Fruit fly (Drosophila melanogaster): Measurements from ENCODE around the gene Bcat.
A peak's percentile ranks its signal among the peaks of the same experiment; 100 is the strongest.

Gene Bcat

dm6 chrX:13396378-13397099 lies at the start of gene Bcat:
Bcat (plus strand) TSS chrX:13396899.
- TF ChIP-seq CG17801 (GFP tag; optimal IDR thresholded peaks at IDR 0.05; ENCODE audit: partially characterized antibody) = peak; percentile 76

DNA sequence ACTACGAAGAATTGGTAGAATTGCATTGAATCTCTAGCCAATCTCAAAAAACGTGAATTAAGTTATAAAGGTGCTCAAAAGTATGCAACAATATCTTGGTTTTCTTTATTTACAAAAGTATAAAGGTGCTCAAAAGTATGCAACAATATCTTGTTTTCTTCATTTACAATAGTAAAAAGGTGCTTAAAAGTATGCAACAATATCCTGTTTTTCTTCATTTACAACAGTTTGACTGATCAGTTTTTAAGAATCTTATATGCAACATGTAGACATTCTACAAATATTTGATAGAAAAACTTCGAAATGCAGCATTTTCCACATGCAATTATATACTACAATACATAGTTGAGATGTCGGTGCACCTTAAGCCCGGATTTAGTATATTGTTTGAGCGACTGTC lies 49.7 kb upstream of the Bcat start:
- no peak for TF ChIP-seq CG17801 (GFP tag; optimal IDR thresholded peaks at IDR 0.05; ENCODE audit: partially characterized antibody)

- no peak for TF ChIP-seq CG17801 (GFP tag; optimal IDR thresholded peaks at IDR 0.05; ENCODE audit: partially characterized antibody)
Measured at dm6 chrX:13358240-13358799, 38.4 kb upstream of the Bcat start.

DNA sequence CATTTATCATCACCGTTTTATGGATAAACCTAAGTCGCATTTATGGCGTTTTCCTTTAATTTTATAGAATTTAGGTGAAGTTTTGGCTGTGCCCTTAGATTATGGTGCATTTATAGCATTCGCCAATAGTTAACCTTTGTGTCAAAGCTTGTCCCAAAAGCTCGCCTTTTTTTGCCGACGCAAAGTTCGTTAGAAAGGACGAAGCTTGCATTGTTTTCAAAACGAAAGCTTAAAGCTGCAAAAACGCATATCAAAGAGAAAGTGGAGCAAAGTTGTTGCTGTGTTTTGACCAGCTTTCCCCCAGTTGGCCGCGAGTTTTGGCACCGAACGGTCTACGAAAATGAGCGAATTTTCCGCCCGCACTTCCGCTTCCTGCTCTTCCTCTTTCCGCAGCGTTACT lies 37.8 kb upstream of the Bcat start, which contains the start of gene Syt12:
Gene Syt12, plus strand, starts transcription at position 301 of the 400 bp plus-strand sequence.
- no peak for TF ChIP-seq CG17801 (GFP tag; optimal IDR thresholded peaks at IDR 0.05; ENCODE audit: partially characterized antibody)

- no peak for TF ChIP-seq CG17801 (GFP tag; optimal IDR thresholded peaks at IDR 0.05; ENCODE audit: partially characterized antibody)
Measured at dm6 chrX:13368149-13368548, 28.6 kb upstream of the Bcat start, which contains the start of gene dmrt11E. dmrt11E (plus strand) TSS chrX:13368191.

DNA sequence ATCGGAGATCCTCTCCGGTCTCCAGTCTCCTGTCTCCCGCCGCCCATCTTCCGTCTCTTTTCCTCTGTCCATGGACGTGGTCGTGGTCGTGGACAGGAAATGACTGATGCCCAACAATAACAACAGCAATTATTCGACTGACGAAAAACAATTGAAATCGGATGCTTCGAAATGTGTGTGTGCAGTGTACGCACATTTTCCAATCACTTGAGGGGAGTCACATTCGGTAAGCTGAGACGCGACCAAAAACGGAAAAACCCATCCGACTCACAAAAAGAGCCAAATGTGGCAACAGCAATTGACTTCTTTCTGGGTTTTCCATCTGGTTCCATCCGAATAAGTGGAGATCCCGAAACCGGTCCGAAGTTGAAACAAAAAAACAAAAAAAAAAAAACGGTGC lies 27.3 kb upstream of the Bcat start:
- no peak for TF ChIP-seq CG17801 (GFP tag; optimal IDR thresholded peaks at IDR 0.05; ENCODE audit: partially characterized antibody)

- TF ChIP-seq CG17801 (GFP tag; optimal IDR thresholded peaks at IDR 0.05; ENCODE audit: partially characterized antibody) = no peak
Measured at dm6 chrX:13370306-13370705, 26.4 kb upstream of the Bcat start, which contains the start of gene CG1640. CG1640 (plus strand) TSS chrX:13370606.

- TF ChIP-seq CG17801 (GFP tag; optimal IDR thresholded peaks at IDR 0.05; ENCODE audit: partially characterized antibody) = peak; percentile 55
Measured at dm6 chrX:13370826-13371703, 25.6 kb upstream of the Bcat start.

DNA sequence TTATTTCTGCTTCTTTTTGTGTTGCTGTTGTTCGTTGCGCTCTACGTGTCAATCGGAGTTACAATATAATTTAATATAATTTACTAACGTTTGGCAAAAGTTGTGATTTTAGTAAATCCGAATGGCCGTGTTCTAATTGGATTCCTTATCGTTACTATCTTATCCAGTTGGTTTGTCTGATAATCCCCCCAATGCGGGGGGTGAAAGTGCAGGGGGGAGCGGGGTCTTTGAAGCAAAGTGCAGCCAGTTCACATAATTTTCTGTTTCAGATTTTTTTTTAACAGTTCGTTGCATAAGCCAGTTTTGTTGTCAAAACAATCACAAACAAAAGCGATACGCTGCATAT lies 25.0 kb upstream of the Bcat start:
- no peak for TF ChIP-seq CG17801 (GFP tag; optimal IDR thresholded peaks at IDR 0.05; ENCODE audit: partially characterized antibody)

- TF ChIP-seq CG17801 (GFP tag; optimal IDR thresholded peaks at IDR 0.05; ENCODE audit: partially characterized antibody) = no peak
Measured at dm6 chrX:13372512-13372911, 24.2 kb upstream of the Bcat start.

- peak; percentile 48 for TF ChIP-seq CG17801 (GFP tag; optimal IDR thresholded peaks at IDR 0.05; ENCODE audit: partially characterized antibody)
Measured at dm6 chrX:13373239-13374153, 23.2 kb upstream of the Bcat start.

DNA sequence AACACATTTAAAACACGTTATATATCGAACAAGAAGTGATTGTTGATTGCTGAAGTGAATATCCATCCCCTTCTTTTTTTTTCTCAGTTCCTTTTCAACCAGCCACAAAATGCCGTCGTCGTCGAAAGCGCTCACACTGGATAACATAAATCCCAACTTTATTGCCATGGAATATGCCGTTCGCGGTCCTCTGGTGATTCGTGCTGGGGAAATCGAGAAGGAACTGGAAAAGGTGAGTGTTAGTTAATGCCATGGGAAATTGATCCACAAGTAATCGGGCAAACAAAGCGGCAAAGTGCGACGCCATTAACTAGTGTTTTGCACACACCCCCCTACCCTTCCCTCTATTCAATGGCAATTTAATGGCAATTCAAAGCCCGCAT lies 22.6 kb upstream of the Bcat start:
- no peak for TF ChIP-seq CG17801 (GFP tag; optimal IDR thresholded peaks at IDR 0.05; ENCODE audit: partially characterized antibody)

DNA sequence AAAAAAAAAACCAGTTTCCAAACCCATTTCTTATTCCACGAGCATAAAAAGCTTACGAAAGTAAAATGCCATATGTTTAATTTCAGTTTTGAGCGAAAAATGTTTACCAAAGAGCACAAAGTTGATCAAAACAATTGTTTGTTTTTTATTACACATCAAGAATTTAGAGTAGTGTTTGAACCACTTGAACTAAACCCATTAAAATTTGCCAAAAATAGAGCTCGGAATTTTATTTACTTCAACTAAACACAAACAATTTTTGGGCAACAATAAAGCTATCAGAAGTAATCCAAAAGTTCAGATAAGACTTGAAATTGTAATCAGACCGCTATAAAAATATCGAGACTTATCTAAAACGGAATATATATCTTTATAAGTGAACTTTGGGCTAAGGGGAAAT lies 21.7 kb upstream of the Bcat start:
- no peak for TF ChIP-seq CG17801 (GFP tag; optimal IDR thresholded peaks at IDR 0.05; ENCODE audit: partially characterized antibody)

DNA sequence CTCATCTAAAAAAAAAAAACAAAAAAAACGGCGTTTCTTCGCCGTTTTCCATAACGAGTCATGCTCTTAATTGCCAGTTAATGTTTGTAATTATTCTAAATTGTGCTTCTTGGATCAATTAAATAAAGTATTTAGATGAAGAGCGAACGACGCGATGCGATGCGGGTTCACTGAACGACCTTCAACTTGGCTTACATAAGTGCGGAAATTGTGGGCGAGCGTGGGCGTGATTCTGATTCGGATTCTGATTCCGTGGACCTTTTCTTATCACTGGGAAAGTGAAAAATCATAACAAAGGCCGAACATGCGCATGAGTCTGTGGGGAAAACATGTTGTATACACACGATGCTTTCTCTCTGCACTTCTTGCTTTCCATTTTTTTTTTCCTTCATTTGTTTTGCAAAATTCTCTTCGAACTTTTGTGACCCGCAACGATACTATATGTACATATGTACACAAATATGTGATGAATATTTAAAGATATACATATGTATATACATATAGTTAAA lies 21.2 kb upstream of the Bcat start:
- no peak for TF ChIP-seq CG17801 (GFP tag; optimal IDR thresholded peaks at IDR 0.05; ENCODE audit: partially characterized antibody)

All from ovary, adult (tissue).